Fruit fly (Drosophila melanogaster): ENCODE data around the gene beta-Spec.

Gene beta-Spec

DNA sequence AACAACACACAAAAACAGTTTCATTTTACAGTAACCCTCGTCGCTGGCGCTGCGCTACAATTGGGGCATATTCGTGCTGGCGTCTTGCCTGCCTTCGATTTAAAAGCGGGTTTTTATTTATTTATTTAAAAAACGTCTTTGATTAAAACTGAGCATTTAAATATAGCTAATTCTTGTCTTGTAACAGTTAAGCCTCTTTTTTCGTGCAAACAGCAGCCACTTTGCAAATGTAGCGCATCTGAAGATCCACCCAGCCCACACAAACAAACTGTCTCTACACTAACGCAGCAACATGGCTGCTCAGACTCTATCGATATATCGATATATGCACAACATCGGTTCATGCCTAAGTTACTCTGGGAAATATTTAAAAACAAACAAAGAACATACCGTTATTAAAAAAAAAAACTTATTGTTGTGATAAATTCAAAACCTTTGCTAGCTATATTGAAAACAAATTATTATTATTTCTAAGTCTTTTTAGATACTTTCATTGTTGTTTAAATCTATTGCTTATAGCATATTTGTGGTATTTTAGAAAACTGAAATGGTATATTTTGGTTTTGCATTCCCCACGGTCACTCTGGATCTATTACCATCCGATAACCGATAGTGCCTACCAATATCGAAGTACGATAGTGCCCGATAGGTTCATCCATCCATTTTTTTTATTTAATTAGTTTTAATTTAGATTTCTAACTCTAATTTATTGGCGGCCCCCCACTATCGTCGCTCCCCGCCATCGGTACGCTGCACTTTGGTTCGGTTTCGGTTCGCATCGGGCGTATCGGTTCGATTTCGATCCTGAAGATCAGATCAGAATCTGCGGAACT, 45.8 kb downstream of the beta-Spec start, which contains the start of the genes CG8188 and par-6 (continued):
- peak; percentile 84 for TF ChIP-seq CG8119 (GFP tag; IDR thresholded peaks at IDR 0.05)
- peak; percentile 92 for TF ChIP-seq topi (GFP tag; optimal IDR thresholded peaks at IDR 0.05)
- TF ChIP-seq CG11902 (GFP tag; optimal IDR thresholded peaks at IDR 0.05): peak; percentile 81
- peak; percentile 61 for TF ChIP-seq Blimp-1 (GFP tag; optimal IDR thresholded peaks at IDR 0.05)
- peak; percentile 70 for TF ChIP-seq CG4318 (GFP tag; optimal IDR thresholded peaks at IDR 0.05)
- TF ChIP-seq CG10669 (GFP tag; optimal IDR thresholded peaks at IDR 0.05): peak; percentile 82
- TF ChIP-seq Eip75B (GFP tag; optimal IDR thresholded peaks at IDR 0.05): peak; percentile 88
- peak; percentile 75 for TF ChIP-seq CG6808 (GFP tag; optimal IDR thresholded peaks at IDR 0.05)
- TF ChIP-seq CG31627 (GFP tag; optimal IDR thresholded peaks at IDR 0.05): peak; percentile 93
- peak; percentile 88 for TF ChIP-seq cyc (GFP tag; optimal IDR thresholded peaks at IDR 0.05)
- peak; percentile 86 for TF ChIP-seq Sox15 (GFP tag; optimal IDR thresholded peaks at IDR 0.05)
- peak; percentile 71 for TF ChIP-seq Gug (GFP tag; IDR thresholded peaks at IDR 0.05)
- peak; percentile 73 for TF ChIP-seq dsx (GFP tag; optimal IDR thresholded peaks at IDR 0.05; ENCODE audit: poor library complexity, severe bottlenecking)
- peak; percentile 68 for TF ChIP-seq spab (GFP tag; optimal IDR thresholded peaks at IDR 0.05)
- TF ChIP-seq CG16779 (tag; optimal IDR thresholded peaks at IDR 0.05): peak; percentile 59
- TF ChIP-seq CG6163 (GFP tag; IDR thresholded peaks at IDR 0.05): peak; percentile 83
- TF ChIP-seq OdsH (GFP tag; optimal IDR thresholded peaks at IDR 0.05): peak; percentile 87
- TF ChIP-seq Hr39 (GFP tag; optimal IDR thresholded peaks at IDR 0.05): peak; percentile 92
- TF ChIP-seq CG10631 (GFP tag; optimal IDR thresholded peaks at IDR 0.05): peak; percentile 82
- TF ChIP-seq CG8319 (GFP tag; optimal IDR thresholded peaks at IDR 0.05): peak; percentile 78
- peak; percentile 91 for TF ChIP-seq Sox14 (GFP tag; optimal IDR thresholded peaks at IDR 0.05)
- TF ChIP-seq Hr4 (GFP tag; optimal IDR thresholded peaks at IDR 0.05): peak; percentile 87
- TF ChIP-seq ss (GFP tag; optimal IDR thresholded peaks at IDR 0.05): peak; percentile 59 to 73
- TF ChIP-seq vri (GFP tag; optimal IDR thresholded peaks at IDR 0.05): peak; percentile 80
- TF ChIP-seq CG1621 (tag; optimal IDR thresholded peaks at IDR 0.05): peak; percentile 72
- peak; percentile 85 for TF ChIP-seq Ets96B (tag; optimal IDR thresholded peaks at IDR 0.05)
- TF ChIP-seq esn (GFP tag; optimal IDR thresholded peaks at IDR 0.05): peak; percentile 94
- peak; percentile 93 for TF ChIP-seq pdm3 (GFP tag; optimal IDR thresholded peaks at IDR 0.05)
- TF ChIP-seq Smox (GFP tag; optimal IDR thresholded peaks at IDR 0.05): peak; percentile 90
- peak; percentile 67 for TF ChIP-seq fkh (GFP tag; optimal IDR thresholded peaks at IDR 0.05)
- peak; percentile 92 for TF ChIP-seq Sox102F (GFP tag; optimal IDR thresholded peaks at IDR 0.05)
- peak; percentile 56; the same call in 1 of the 2 replicates for TF ChIP-seq CG11294 (GFP tag; IDR thresholded peaks at IDR 0.05)
- peak; percentile 90 for TF ChIP-seq eg (GFP tag; IDR thresholded peaks at IDR 0.05)
- TF ChIP-seq CG3919 (GFP tag; optimal IDR thresholded peaks at IDR 0.05): peak; percentile 87
- peak; percentile 86 for TF ChIP-seq CG3032 (tag; optimal IDR thresholded peaks at IDR 0.05)
- peak; percentile 56 for TF ChIP-seq Hr38 (GFP tag; optimal IDR thresholded peaks at IDR 0.05)
- TF ChIP-seq salr (GFP tag; optimal IDR thresholded peaks at IDR 0.05): peak in 1 of 2 experiments; percentile 64
- TF ChIP-seq fd85E (GFP tag; optimal IDR thresholded peaks at IDR 0.05): peak; percentile 48
- TF ChIP-seq lz (GFP tag; optimal IDR thresholded peaks at IDR 0.05): peak; percentile 93
- TF ChIP-seq CG34406 (GFP tag; optimal IDR thresholded peaks at IDR 0.05): peak; percentile 85

dm6 chrX:17707691-17708090, 50.5 kb downstream of the beta-Spec start:
- TF ChIP-seq net (GFP tag; optimal IDR thresholded peaks at IDR 0.05) (no peak), Ets21C (GFP tag; optimal IDR thresholded peaks at IDR 0.05) (no peak), svp (GFP tag) (peak; percentile 91), Smox (GFP tag; optimal IDR thresholded peaks at IDR 0.05) (no peak), acj6 (GFP tag; optimal IDR thresholded peaks at IDR 0.05) (no peak)
